Fruit fly (Drosophila melanogaster) whole organism, prepupa: ENCODE data around the gene vilya.

Source experiments
- Blimp-1 ChIP-seq: fragments of 200-800 bp; sonication (Bioruptor generic); optimal IDR thresholded peaks from 3 replicates; lab custom pipeline; 2017; ENCODE audit warnings: missing biosample characterization, missing genetic modification characterization, mild to moderate bottlenecking, moderate library complexity, missing genetic modification reagents
- CG7368 ChIP-seq: fragments of 200-800 bp; sonication (Bioruptor generic); optimal IDR thresholded peaks from 3 replicates; lab custom pipeline; 2016; ENCODE audit warnings: missing biosample characterization, missing genetic modification characterization
- CG8319 ChIP-seq: fragments of 200-800 bp; sonication (Bioruptor generic); optimal IDR thresholded peaks from 3 replicates; lab custom pipeline; 2016; ENCODE audit warnings: missing biosample characterization, missing genetic modification characterization
- Gug ChIP-seq: fragments of 200-800 bp; sonication (Bioruptor generic); IDR thresholded peaks from 2 replicates; pipeline ENCODE4 v1.3.6; 2022; ENCODE audit warnings: missing biosample characterization, missing genetic modification characterization
- Hr39 ChIP-seq: fragments of 200-800 bp; sonication (Bioruptor generic); optimal IDR thresholded peaks from 2 replicates; lab custom pipeline; 2016; ENCODE audit warnings: missing biosample characterization, missing genetic modification characterization
- Lpt ChIP-seq: fragments of 200-800 bp; sonication (Bioruptor generic); optimal IDR thresholded peaks from 3 replicates; lab custom pipeline; 2016; ENCODE audit warnings: missing biosample characterization, missing genetic modification characterization
- OdsH ChIP-seq: fragments of 200-800 bp; sonication (Bioruptor generic); optimal IDR thresholded peaks from 3 replicates; lab custom pipeline; 2016; ENCODE audit warnings: missing biosample characterization, missing genetic modification characterization
- acj6 ChIP-seq: fragments of 200-800 bp; sonication (Bioruptor generic); optimal IDR thresholded peaks from 3 replicates; lab custom pipeline; 2016; ENCODE audit warnings: missing biosample characterization, missing genetic modification characterization
- fd85E ChIP-seq: fragments of 200-800 bp; sonication (Bioruptor generic); optimal IDR thresholded peaks from 3 replicates; lab custom pipeline; 2016; ENCODE audit warnings: missing biosample characterization, missing genetic modification characterization
- pdm3 ChIP-seq: fragments of 200-800 bp; sonication (Bioruptor generic); optimal IDR thresholded peaks from 3 replicates; lab custom pipeline; 2016; ENCODE audit warnings: missing biosample characterization, missing genetic modification characterization
- vri ChIP-seq: fragments of 200-800 bp; sonication (Bioruptor generic); optimal IDR thresholded peaks from 3 replicates; lab custom pipeline; 2016; ENCODE audit warnings: missing biosample characterization, mild to moderate bottlenecking, missing genetic modification characterization

DNA sequence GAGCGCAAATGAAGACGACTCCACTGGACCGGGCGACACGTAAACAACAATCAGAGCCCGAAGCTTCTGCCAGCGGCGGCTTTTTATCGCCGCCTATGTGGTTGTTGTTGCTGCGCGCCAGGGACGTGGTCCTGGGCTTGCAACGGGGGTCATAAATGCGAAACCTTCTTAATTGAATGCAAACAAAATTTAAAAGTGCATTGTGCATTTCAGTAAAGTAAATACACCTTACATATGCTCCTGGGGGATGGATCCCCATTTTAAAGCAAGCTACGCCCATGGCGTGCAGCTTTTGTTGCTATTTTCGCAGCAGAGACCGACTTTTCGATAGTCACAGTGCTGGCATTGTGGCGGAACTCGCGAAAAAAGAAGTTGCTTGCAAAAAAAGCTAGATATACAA, 22.8 kb upstream of the vilya start, which contains the start of gene Ugalt:
- TF ChIP-seq CG7368 (peak; percentile 100), Gug (peak; percentile 100), vri (peak; percentile 100), pdm3 (GFP tag; lab: Kevin White, UChicago) (peak; percentile 100), Lpt (GFP tag; lab: Kevin White, UChicago) (peak; percentile 100), Hr39 (GFP tag; lab: Kevin White, UChicago) (peak; percentile 100), acj6 (GFP tag; lab: Kevin White, UChicago) (peak; percentile 100), OdsH (GFP tag; lab: Kevin White, UChicago) (peak; percentile 100), CG8319 (GFP tag; lab: Kevin White, UChicago) (peak; percentile 100), fd85E (GFP tag; lab: Kevin White, UChicago) (peak; percentile 99), Blimp-1 (GFP tag; lab: Kevin White, UChicago) (peak; percentile 100)
